Fruit fly (Drosophila melanogaster): ENCODE measurements around the gene CG32409.

dm6 chr3L:5855098-5855497 lies 44.2 kb upstream of the CG32409 start:
- no peak for TF ChIP-seq h (optimal IDR thresholded peaks at IDR 0.05)
- TF ChIP-seq Myc (optimal IDR thresholded peaks at IDR 0.05) = no peak
